Worm (Caenorhabditis elegans) whole organism, L3 larva: ENCODE results near the gene col-127.

Experiments
- ama-1 ChIP-seq: fragments of 150-350 bp; optimal IDR thresholded peaks from 2 replicates; lab custom pipeline; 2018
- egl-5 ChIP-seq: fragments of 150-350 bp; optimal IDR thresholded peaks from 2 replicates; lab custom pipeline; 2017; ENCODE audit warnings: missing biosample characterization, missing genetic modification reagents, missing genetic modification characterization, inconsistent platforms
- elt-2 ChIP-seq: sonication (generic microtip); optimal IDR thresholded peaks from 2 replicates; lab custom pipeline; 2016; ENCODE audit warnings: missing genetic modification reagents, mild to moderate bottlenecking, missing genetic modification characterization, missing compliant biosample characterization
- nhr-12 ChIP-seq: fragments of 150-350 bp; optimal IDR thresholded peaks from 2 replicates; lab custom pipeline; 2014; ENCODE audit warnings: missing biosample characterization, missing genetic modification characterization

col-127 gene

DNA sequence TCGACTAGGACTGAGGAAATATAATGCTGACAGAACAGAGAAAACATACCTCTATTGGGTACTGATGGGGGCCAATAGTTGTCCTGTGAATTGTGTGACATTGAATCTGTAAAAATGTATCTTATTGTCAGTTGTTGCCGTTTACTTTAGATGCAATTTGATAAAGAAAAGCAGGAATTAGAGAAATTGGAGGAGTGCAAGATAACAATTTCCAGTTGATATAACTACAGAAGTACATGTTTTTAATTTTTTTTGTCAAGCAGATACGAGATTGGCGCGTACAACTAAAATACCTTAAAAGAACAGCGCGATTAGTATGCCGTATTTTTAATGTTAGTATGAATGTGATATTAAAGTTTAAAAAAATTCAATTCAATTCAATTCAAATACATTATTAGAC, 48.0 kb downstream of the col-127 start, which contains the start of gene zip-6:
TSS of gene zip-6 (minus strand) at position 101 of the 400 bp plus-strand sequence.
- TF ChIP-seq egl-5 (tag; lab: Kevin White, UChicago) (no peak), ama-1 (lab: Kevin White, UChicago) (no peak), nhr-12 (no peak), elt-2 (tag; lab: Kevin White, UChicago) (no peak)
